Worm (Caenorhabditis elegans) whole organism, L3 larva: ENCODE measurements around the gene idpc-3.

ENCODE experiments used
- ZK546.5 ChIP-seq: sonication (generic microtip); optimal IDR thresholded peaks from 2 replicates; lab custom pipeline; 2017; ENCODE audit warnings: missing biosample characterization, missing genetic modification characterization
- aly-2 ChIP-seq: fragments of 150-350 bp; optimal IDR thresholded peaks from 2 replicates; lab custom pipeline; 2014; ENCODE audit warnings: missing biosample characterization, missing genetic modification characterization
- ceh-82 ChIP-seq: fragments of 150-350 bp; optimal IDR thresholded peaks from 2 replicates; lab custom pipeline; 2014; ENCODE audit warnings: missing biosample characterization, missing genetic modification characterization
- daf-12 ChIP-seq: fragments of 150-350 bp; optimal IDR thresholded peaks from 2 replicates; lab custom pipeline; 2014; ENCODE audit warnings: missing biosample characterization, missing genetic modification reagents, missing genetic modification characterization
- egl-27 ChIP-seq: sonication (generic microtip); optimal IDR thresholded peaks from 4 replicates; lab custom pipeline; 2017; ENCODE audit warnings: missing biosample characterization, missing genetic modification reagents, missing genetic modification characterization
- egl-5 ChIP-seq: fragments of 150-350 bp; optimal IDR thresholded peaks from 2 replicates; lab custom pipeline; 2017; ENCODE audit warnings: missing biosample characterization, missing genetic modification reagents, missing genetic modification characterization, inconsistent platforms
- elt-1 ChIP-seq: fragments of 150-350 bp; optimal IDR thresholded peaks from 2 replicates; lab custom pipeline; 2014; ENCODE audit warnings: missing biosample characterization, missing genetic modification characterization
- elt-2 ChIP-seq: sonication (generic microtip); optimal IDR thresholded peaks from 2 replicates; lab custom pipeline; 2016; ENCODE audit warnings: missing genetic modification reagents, mild to moderate bottlenecking, missing genetic modification characterization, missing compliant biosample characterization
- elt-3 ChIP-seq, 3 experiments: fragments of 150-350 bp in 1 of 3; sonication (generic microtip) in 2 of 3; optimal IDR thresholded peaks; 2 replicates in 2 of 3; 4 replicates in 1 of 3; lab custom pipeline; 2014 to 2017; ENCODE audit warnings: missing biosample characterization in 3 of 3, missing genetic modification characterization in 3 of 3
- eor-1 ChIP-seq, 2 experiments: fragments of 150-350 bp; optimal IDR thresholded peaks; 2 replicates each; lab custom pipeline; 2014 to 2018; ENCODE audit warnings: missing biosample characterization in 2 of 2, missing genetic modification characterization in 2 of 2
- fkh-10 ChIP-seq: sonication (generic microtip); optimal IDR thresholded peaks from 2 replicates; lab custom pipeline; 2017; ENCODE audit warnings: missing biosample characterization, missing genetic modification reagents, missing genetic modification characterization
- fkh-2 ChIP-seq: fragments of 150-350 bp; optimal IDR thresholded peaks from 2 replicates; lab custom pipeline; 2014; ENCODE audit warnings: missing biosample characterization, missing genetic modification reagents, missing genetic modification characterization
- fos-1 ChIP-seq: fragments of 150-350 bp; optimal IDR thresholded peaks from 2 replicates; lab custom pipeline; 2014; ENCODE audit warnings: missing biosample characterization, missing genetic modification characterization
- hmg-11 ChIP-seq: sonication (generic microtip); optimal IDR thresholded peaks from 2 replicates; lab custom pipeline; 2016; ENCODE audit warnings: missing genetic modification characterization, missing compliant biosample characterization
- lin-15B ChIP-seq: fragments of 150-350 bp; optimal IDR thresholded peaks from 2 replicates; lab custom pipeline; 2014; ENCODE audit warnings: missing biosample characterization, missing genetic modification characterization
- lin-39 ChIP-seq: fragments of 150-350 bp; optimal IDR thresholded peaks from 2 replicates; lab custom pipeline; 2018; ENCODE audit warnings: missing biosample characterization, missing genetic modification reagents, missing genetic modification characterization
- lsy-12 ChIP-seq: sonication (generic microtip); optimal IDR thresholded peaks from 2 replicates; lab custom pipeline; 2016; ENCODE audit warnings: mild to moderate bottlenecking, missing genetic modification characterization, missing compliant biosample characterization
- mdl-1 ChIP-seq: fragments of 150-350 bp; optimal IDR thresholded peaks from 2 replicates; lab custom pipeline; 2014; ENCODE audit warnings: missing biosample characterization, missing genetic modification characterization
- mml-1 ChIP-seq: fragments of 150-350 bp; sonication (generic microtip); optimal IDR thresholded peaks from 3 replicates; lab custom pipeline; 2014; ENCODE audit warnings: missing biosample characterization, missing genetic modification characterization
- nfya-1 ChIP-seq: sonication (generic microtip); optimal IDR thresholded peaks from 2 replicates; lab custom pipeline; 2017; ENCODE audit warnings: missing genetic modification characterization, mild to moderate bottlenecking, missing compliant biosample characterization, antibody characterized with exemption, moderate library complexity; ENCODE audit not compliant: insufficient read depth
- nhr-23 ChIP-seq: fragments of 150-350 bp; optimal IDR thresholded peaks from 2 replicates; lab custom pipeline; 2014; ENCODE audit warnings: missing biosample characterization, missing genetic modification reagents, missing genetic modification characterization
- nhr-25 ChIP-seq: sonication (generic microtip); optimal IDR thresholded peaks from 2 replicates; lab custom pipeline; 2017; ENCODE audit warnings: missing biosample characterization, missing genetic modification characterization
- nhr-28 ChIP-seq: fragments of 150-350 bp; optimal IDR thresholded peaks from 2 replicates; lab custom pipeline; 2014; ENCODE audit warnings: missing biosample characterization, missing genetic modification characterization
- nhr-43 ChIP-seq: sonication (generic microtip); optimal IDR thresholded peaks from 2 replicates; lab custom pipeline; 2016; ENCODE audit warnings: mild to moderate bottlenecking, missing genetic modification characterization, missing compliant biosample characterization; ENCODE audit not compliant: poor library complexity, severe bottlenecking
- nhr-67 ChIP-seq: fragments of 150-350 bp; optimal IDR thresholded peaks from 2 replicates; lab custom pipeline; 2014; ENCODE audit warnings: missing biosample characterization, missing genetic modification characterization
- pha-4 ChIP-seq: fragments of 150-350 bp; optimal IDR thresholded peaks from 2 replicates; lab custom pipeline; 2014; ENCODE audit warnings: missing biosample characterization, missing genetic modification reagents, missing genetic modification characterization
- pqm-1 ChIP-seq: fragments of 150-350 bp; optimal IDR thresholded peaks from 2 replicates; lab custom pipeline; 2017; ENCODE audit warnings: missing biosample characterization, missing genetic modification characterization, inconsistent platforms
- sea-2 ChIP-seq: fragments of 150-350 bp; sonication (generic microtip); optimal IDR thresholded peaks from 4 replicates; lab custom pipeline; 2014; ENCODE audit warnings: missing biosample characterization, missing genetic modification reagents, missing genetic modification characterization
- snpc-4 ChIP-seq: fragments of 150-350 bp; optimal IDR thresholded peaks from 2 replicates; lab custom pipeline; 2014; ENCODE audit warnings: missing biosample characterization, missing genetic modification characterization
- tbx-2 ChIP-seq: sonication (generic microtip); optimal IDR thresholded peaks from 2 replicates; lab custom pipeline; 2016; ENCODE audit warnings: mild to moderate bottlenecking, missing genetic modification characterization, missing compliant biosample characterization
- unc-39 ChIP-seq: sonication (generic microtip); optimal IDR thresholded peaks from 4 replicates; lab custom pipeline; 2017; ENCODE audit warnings: missing biosample characterization, missing genetic modification characterization
- zag-1 ChIP-seq: fragments of 150-350 bp; optimal IDR thresholded peaks from 2 replicates; lab custom pipeline; 2014; ENCODE audit warnings: missing biosample characterization, missing genetic modification characterization
- ztf-11 ChIP-seq: fragments of 150-350 bp; optimal IDR thresholded peaks from 2 replicates; lab custom pipeline; 2014; ENCODE audit warnings: missing biosample characterization, missing genetic modification characterization
- ztf-4 ChIP-seq: fragments of 150-350 bp; optimal IDR thresholded peaks from 2 replicates; lab custom pipeline; 2014; ENCODE audit warnings: missing biosample characterization, missing genetic modification characterization

The idpc-3 gene

DNA sequence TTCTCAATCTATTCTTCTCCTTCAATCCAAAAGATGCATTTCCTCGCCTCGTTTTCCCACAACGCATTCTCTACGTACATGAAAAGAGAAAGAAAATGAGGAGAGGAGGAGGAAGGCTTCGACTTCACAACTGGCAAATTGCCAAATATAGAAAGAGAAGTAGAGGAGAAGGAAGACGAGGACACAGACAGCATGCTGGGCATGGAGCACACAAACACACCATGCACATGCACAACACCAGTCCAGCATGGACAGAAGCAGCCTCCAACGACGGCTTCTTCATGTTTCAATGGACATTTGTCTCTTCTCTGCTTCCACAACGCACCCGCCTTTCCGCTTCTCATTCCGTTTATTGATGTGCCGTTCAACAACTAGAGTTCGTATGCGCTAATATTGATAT, 35.6 kb upstream of the idpc-3 start:
- TF ChIP-seq lin-15B (tag; lab: Kevin White, UChicago) (peak; percentile 29), mml-1 (tag; lab: Kevin White, UChicago) (no peak), nfya-1 (tag; lab: Kevin White, UChicago) (peak; percentile 59), tbx-2 (tag; lab: Kevin White, UChicago) (no peak), elt-2 (no peak), nhr-23 (no peak), egl-5 (no peak), aly-2 (tag; lab: Kevin White, UChicago) (no peak), ztf-4 (tag; lab: Kevin White, UChicago) (no peak), fkh-10 (GFP tag; lab: Kevin White, UChicago) (peak; percentile 78), lin-39 (tag; lab: Kevin White, UChicago) (peak; percentile 74), ztf-11 (no peak), pha-4 (tag; lab: Kevin White, UChicago) (no peak), mdl-1 (tag; lab: Kevin White, UChicago) (peak; percentile 43)

DNA sequence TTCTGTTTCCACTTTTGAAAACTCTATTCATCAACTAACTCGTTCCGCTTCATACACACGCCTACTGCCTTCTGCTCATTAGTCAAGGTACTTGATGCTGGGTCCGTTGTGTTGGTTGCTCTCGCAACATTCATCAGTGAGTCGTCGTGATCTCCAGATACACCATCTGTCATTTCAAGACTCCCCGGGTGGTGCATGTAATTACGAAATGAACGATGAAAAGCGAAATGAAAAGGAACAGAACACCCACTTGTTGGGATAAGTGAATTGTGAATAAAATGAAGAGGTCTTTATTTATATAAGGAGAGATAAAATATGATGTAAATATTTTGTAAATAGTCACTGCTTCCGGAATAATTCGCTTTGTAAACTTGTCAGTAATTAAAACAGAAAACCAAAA, 34.9 kb upstream of the idpc-3 start:
- TF ChIP-seq fkh-2 (tag; lab: Kevin White, UChicago): no peak

DNA sequence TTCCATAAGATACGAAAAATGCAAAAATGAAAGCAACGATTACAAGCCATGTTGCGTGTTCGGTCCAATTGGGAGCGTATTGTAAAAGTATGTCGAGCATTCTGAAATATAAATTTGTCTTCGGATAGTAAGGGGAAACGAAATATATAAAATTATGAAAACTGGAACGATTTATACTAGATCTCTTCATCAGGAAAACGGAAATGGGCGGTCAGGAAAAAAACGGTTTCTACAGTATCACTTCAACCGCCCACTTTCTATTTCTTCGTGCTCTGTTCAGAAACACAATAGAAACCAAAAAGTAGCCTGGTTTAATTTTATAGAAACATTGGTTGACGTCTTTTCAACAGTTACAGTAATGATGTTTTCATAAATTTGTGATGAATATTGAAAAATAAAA, 32.5 kb upstream of the idpc-3 start, which contains the start of gene pitr-4:
TSS of gene pitr-4 (minus strand) at position 101 of the 400 bp plus-strand sequence.
- TF ChIP-seq unc-39 (tag; lab: Kevin White, UChicago) (no peak), ztf-4 (tag; lab: Kevin White, UChicago) (no peak), zag-1 (tag; lab: Kevin White, UChicago) (no peak), ceh-82 (tag; lab: Kevin White, UChicago) (no peak), mdl-1 (tag; lab: Kevin White, UChicago) (no peak), sea-2 (GFP tag; lab: Kevin White, UChicago) (no peak), lsy-12 (tag; lab: Kevin White, UChicago) (no peak), tbx-2 (tag; lab: Kevin White, UChicago) (no peak), ztf-11 (no peak), eor-1 (tag; optimal IDR thresholded peaks at IDR 0.05; lab: Kevin White, UChicago) (no peak), ZK546.5 (tag; lab: Kevin White, UChicago) (no peak), egl-27 (no peak), aly-2 (tag; lab: Kevin White, UChicago) (no peak), hmg-11 (no peak), snpc-4 (tag; lab: Kevin White, UChicago) (no peak), nhr-23 (no peak)

DNA sequence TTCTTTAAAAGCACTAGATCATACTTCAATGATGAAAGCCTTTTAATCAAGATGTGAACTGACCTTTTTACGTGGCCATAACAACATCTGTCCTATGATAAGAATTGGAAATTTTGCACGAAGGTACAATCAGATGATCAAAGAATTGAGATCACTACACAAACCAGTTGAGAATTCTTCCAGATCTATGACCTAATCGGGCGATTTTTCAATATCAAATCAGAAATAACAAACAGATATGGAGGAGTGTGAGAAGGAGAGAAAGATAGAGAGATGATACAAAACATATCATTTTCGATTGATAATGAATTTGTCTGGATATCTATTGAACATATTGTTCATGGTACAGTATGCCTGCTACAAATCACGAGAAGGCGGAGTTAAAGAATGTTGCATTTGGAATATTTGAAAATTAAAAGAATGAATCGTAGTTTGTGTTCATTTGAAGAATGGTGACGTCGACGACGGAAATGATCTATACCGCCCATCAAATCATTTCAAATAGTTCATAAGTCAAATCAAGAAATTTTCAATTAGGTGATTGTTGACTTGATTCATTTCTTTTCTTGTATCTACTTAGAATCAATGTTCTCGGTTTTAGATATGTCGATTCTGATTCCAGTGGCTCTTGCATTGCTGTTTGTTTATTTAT, 25.3 kb upstream of the idpc-3 start, which contains the start of gene cyp-29A4:
TSS of gene cyp-29A4 (plus strand) at position 602 of the 652 bp plus-strand sequence.
- TF ChIP-seq nhr-28 (no peak), elt-3 (tag; optimal IDR thresholded peaks at IDR 0.05; lab: Kevin White, UChicago) (peak; percentile 28 to 93 (median 71)), lin-15B (tag; lab: Kevin White, UChicago) (no peak), nhr-23 (peak; percentile 73), fos-1 (tag; lab: Kevin White, UChicago) (no peak), snpc-4 (tag; lab: Kevin White, UChicago) (no peak), lin-39 (tag; lab: Kevin White, UChicago) (no peak), nhr-43 (tag; lab: Kevin White, UChicago) (peak; percentile 74), nhr-67 (tag; lab: Kevin White, UChicago) (no peak), nfya-1 (tag; lab: Kevin White, UChicago) (no peak), nhr-25 (tag; lab: Kevin White, UChicago) (no peak), ZK546.5 (tag; lab: Kevin White, UChicago) (no peak), mdl-1 (tag; lab: Kevin White, UChicago) (no peak)
- TF ChIP-seq, all 47 proteins: peak for 3

DNA sequence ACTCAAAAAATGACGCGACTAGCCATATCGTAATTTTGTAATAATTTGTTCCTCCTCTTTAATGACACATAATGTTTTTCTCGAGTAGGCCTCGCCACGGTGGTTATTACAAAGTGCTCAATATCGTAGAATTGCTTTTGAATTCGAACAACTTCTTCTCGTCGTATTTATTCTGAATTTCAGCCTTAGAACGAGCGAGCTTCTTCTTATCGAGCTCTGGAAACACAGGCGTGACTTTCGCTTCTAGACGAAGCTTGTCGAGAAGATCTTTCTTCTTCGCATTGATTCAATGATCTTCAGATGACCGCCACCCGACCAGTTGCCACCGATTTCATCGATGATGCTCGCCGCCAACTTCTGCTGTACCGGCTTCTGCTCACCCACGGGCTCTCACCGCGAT, 22.3 kb upstream of the idpc-3 start, which contains the start of gene T06E4.21:
TSS of gene T06E4.21 (plus strand) at position 301 of the 400 bp plus-strand sequence.
- TF ChIP-seq daf-12 (tag; lab: Kevin White, UChicago) (no peak), fkh-2 (tag; lab: Kevin White, UChicago) (no peak), elt-2 (no peak), eor-1 (tag; optimal IDR thresholded peaks at IDR 0.05; lab: Kevin White, UChicago) (no peak), ztf-11 (no peak), nhr-28 (no peak), elt-1 (no peak), pqm-1 (tag; lab: Kevin White, UChicago) (no peak)
